Worm (Caenorhabditis elegans): Measurements from ENCODE around the gene dpf-6.

ce11 chrIII:7996353-7996752 is 41.7 kb upstream of the dpf-6 start, which contains the start of gene npr-17:
- TF ChIP-seq aly-1 (tag; optimal IDR thresholded peaks at IDR 0.05), result no peak
- TF ChIP-seq hmbx-1 (tag; optimal IDR thresholded peaks at IDR 0.05), result no peak
- no peak for TF ChIP-seq ama-1 (optimal IDR thresholded peaks at IDR 0.05)
- no peak for TF ChIP-seq sea-1 (GFP tag; conservative IDR thresholded peaks at IDR 0.05)
- no peak for TF ChIP-seq tra-4 (tag; optimal IDR thresholded peaks at IDR 0.05)
- TF ChIP-seq tbx-11 (GFP tag; IDR thresholded peaks at IDR 0.05), result no peak
- TF ChIP-seq pes-1 (GFP tag; IDR thresholded peaks at IDR 0.05), result no peak
- no peak for TF ChIP-seq tbx-37 (GFP tag; conservative IDR thresholded peaks at IDR 0.05)
- no peak for TF ChIP-seq flt-1 (GFP tag; IDR thresholded peaks at IDR 0.05)
- no peak for TF ChIP-seq ceh-13 (GFP tag; optimal IDR thresholded peaks at IDR 0.05)
